Worm (Caenorhabditis elegans): ENCODE data around the gene sam-10.

Gene sam-10

DNA sequence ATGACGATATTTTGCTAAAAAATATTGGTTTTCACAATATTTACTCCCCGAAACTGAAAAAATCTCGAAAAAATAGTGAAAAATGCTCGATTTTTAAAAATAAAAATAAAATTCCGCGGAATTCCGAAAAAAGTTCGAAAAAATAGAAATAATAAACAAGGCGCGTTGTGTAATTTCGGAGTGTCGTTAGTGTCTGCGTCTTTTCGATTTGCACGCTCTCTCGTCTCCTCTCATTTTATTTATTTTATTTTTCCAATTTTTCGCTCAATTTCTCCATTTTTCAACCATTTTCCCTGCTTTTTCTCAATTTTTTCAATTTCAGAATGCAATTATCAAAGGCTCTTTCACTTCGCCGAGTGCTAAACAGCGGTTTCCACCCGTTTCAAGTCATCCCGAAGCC, 7.6 kb upstream of the sam-10 start, which contains the start of gene mrpl-20:
Gene mrpl-20 (plus strand): TSS at position 323 of the 400 bp plus-strand sequence.
- TF ChIP-seq mxl-1 (tag; optimal IDR thresholded peaks at IDR 0.05) (no peak), cebp-2 (GFP tag; IDR thresholded peaks at IDR 0.05) (no peak), ccch-3 (GFP tag; optimal IDR thresholded peaks at IDR 0.05) (no peak), hmg-1.2 (GFP tag; IDR thresholded peaks at IDR 0.05) (peak; percentile 96), attf-3 (GFP tag; conservative IDR thresholded peaks at IDR 0.05) (peak; percentile 93), mel-28 (tag; optimal IDR thresholded peaks at IDR 0.05; ENCODE audit: borderline replicate concordance) (no peak)

DNA sequence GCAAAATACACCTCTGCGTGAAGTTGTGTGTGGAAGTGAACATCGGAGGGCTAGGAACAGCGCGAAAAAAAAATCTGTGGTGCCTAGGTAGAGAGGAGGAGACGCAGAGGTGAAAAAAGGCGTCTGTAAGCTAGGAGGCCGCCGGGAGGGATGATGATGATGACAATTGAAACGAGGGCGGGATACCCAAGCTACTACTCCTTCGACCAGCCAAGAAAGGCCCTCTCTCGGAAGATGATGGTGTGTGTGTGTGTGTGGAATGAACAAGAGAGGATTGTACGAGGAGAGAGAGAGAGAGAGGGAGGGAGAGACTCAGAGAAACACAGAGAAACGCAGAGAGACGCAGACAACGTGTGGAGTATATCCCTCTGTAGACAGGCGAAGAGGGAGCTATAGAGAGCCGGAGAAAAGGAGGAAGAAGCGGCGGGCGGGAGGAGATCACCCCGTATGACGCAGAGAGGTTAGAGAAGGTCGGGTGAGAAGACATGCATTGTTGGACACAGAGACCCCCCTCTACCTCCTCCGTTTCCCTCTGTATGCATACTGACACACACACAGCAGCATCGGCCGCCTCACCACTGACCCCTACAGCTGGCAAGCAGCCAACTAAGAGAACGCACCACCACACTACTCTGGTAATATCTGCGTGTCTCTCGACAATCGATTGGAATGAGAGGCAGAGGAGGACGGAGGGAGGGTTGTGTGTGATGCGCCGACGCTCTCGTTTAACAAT, 4.8 kb upstream of the sam-10 start:
- TF ChIP-seq lin-35 (GFP tag; optimal IDR thresholded peaks at IDR 0.05) (peak in 1 of 3 experiments; percentile 25), nhr-90 (tag; optimal IDR thresholded peaks at IDR 0.05) (peak; percentile 0), pbrm-1 (GFP tag; IDR thresholded peaks at IDR 0.05) (peak; percentile 56; the same call in 1 of the 2 replicates), tbx-9 (tag; optimal IDR thresholded peaks at IDR 0.05; ENCODE audit: borderline replicate concordance) (no peak), let-607 (tag; optimal IDR thresholded peaks at IDR 0.05) (no peak), chd-7 (tag; optimal IDR thresholded peaks at IDR 0.05) (peak; percentile 75), B0019.2 (GFP tag; conservative IDR thresholded peaks at IDR 0.05) (no peak), lin-26 (GFP tag; IDR thresholded peaks at IDR 0.05) (peak; percentile 47; the same call in 1 of the 2 replicates), F23B12.7 (tag; optimal IDR thresholded peaks at IDR 0.05; ENCODE audit: insufficient read depth) (no peak), egrh-3 (GFP tag; IDR thresholded peaks at IDR 0.05) (peak; percentile 84), nhr-179 (tag; optimal IDR thresholded peaks at IDR 0.05) (no peak), akir-1 (GFP tag; optimal IDR thresholded peaks at IDR 0.05) (no peak), F22D6.2 (tag; optimal IDR thresholded peaks at IDR 0.05) (no peak), B0336.3 (GFP tag; IDR thresholded peaks at IDR 0.05) (peak; percentile 68), somi-1 (GFP tag; optimal IDR thresholded peaks at IDR 0.05) (no peak), F55B11.4 (tag; optimal IDR thresholded peaks at IDR 0.05; ENCODE audit: borderline replicate concordance, insufficient read depth) (no peak), hrde-1 (tag; optimal IDR thresholded peaks at IDR 0.05; ENCODE audit: borderline replicate concordance) (no peak), madf-10 (tag; optimal IDR thresholded peaks at IDR 0.05) (peak; percentile 43), lin-54 (GFP tag; optimal IDR thresholded peaks at IDR 0.05) (peak; percentile 34), hmg-20 (GFP tag; IDR thresholded peaks at IDR 0.05) (no peak), tlf-1 (GFP tag; optimal IDR thresholded peaks at IDR 0.05) (peak; percentile 4), ZK185.1 (tag; optimal IDR thresholded peaks at IDR 0.05; ENCODE audit: poor library complexity, severe bottlenecking) (no peak), ztf-6 (GFP tag; IDR thresholded peaks at IDR 0.05) (no peak), sdz-38 (tag; optimal IDR thresholded peaks at IDR 0.05) (no peak), F49E8.2 (tag; optimal IDR thresholded peaks at IDR 0.05; ENCODE audit: insufficient read depth) (no peak), bed-2 (GFP tag; IDR thresholded peaks at IDR 0.05) (0 out of 2 replicates have a peak, but pooled peaks have one; percentile 30), snpc-3.4 (tag; optimal IDR thresholded peaks at IDR 0.05) (no peak), ets-4 (GFP tag; optimal IDR thresholded peaks at IDR 0.05) (no peak), F33H1.4 (GFP tag; IDR thresholded peaks at IDR 0.05) (0 out of 2 replicates have a peak, but pooled peaks have one; percentile 14), F57C9.4 (tag; optimal IDR thresholded peaks at IDR 0.05) (no peak), madf-3 (GFP tag; IDR thresholded peaks at IDR 0.05) (0 out of 2 replicates have a peak, but pooled peaks have one; percentile 12), snpc-4 (GFP tag; optimal IDR thresholded peaks at IDR 0.05) (peak; percentile 43), snpc-4 (tag; optimal IDR thresholded peaks at IDR 0.05) (peak; percentile 29 to 67 (median 50)), aptf-2 (GFP tag; conservative IDR thresholded peaks at IDR 0.05) (no peak), gei-17 (GFP tag; optimal IDR thresholded peaks at IDR 0.05) (peak; percentile 19), lir-1 (GFP tag; conservative IDR thresholded peaks at IDR 0.05) (peak; percentile 40; the same call in 1 of the 2 replicates), F37B4.10 (GFP tag; IDR thresholded peaks at IDR 0.05) (no peak), rec-8 (tag; optimal IDR thresholded peaks at IDR 0.05) (no peak)

Measured in whole organism, young adult.